Fruit fly (Drosophila melanogaster) whole organism, prepupa: Measurements from ENCODE around the gene mTTF.
A peak's percentile ranks its signal among the peaks of the same experiment; 100 is the strongest.

Experiments
- Blimp-1 ChIP-seq: fragments of 200-800 bp; sonication (Bioruptor generic); optimal IDR thresholded peaks from 3 replicates; lab custom pipeline; 2017; ENCODE audit warnings: missing biosample characterization, missing genetic modification characterization, mild to moderate bottlenecking, moderate library complexity, missing genetic modification reagents
- CG10631 ChIP-seq: fragments of 200-800 bp; sonication (Bioruptor generic); optimal IDR thresholded peaks from 2 replicates; lab custom pipeline; 2016; ENCODE audit warnings: missing biosample characterization, missing genetic modification characterization
- CG11294 ChIP-seq: fragments of 200-800 bp; sonication (Bioruptor generic); IDR thresholded peaks from 2 replicates; pipeline ENCODE4 v1.3.6; 2022; ENCODE audit warnings: missing biosample characterization, missing genetic modification characterization
- CG11762 ChIP-seq: fragments of 200-800 bp; sonication (Bioruptor generic); optimal IDR thresholded peaks from 3 replicates; lab custom pipeline; 2016; ENCODE audit warnings: missing biosample characterization, missing genetic modification characterization; ENCODE audit not compliant: insufficient read depth
- CG11902 ChIP-seq: fragments of 200-800 bp; sonication (Bioruptor generic); optimal IDR thresholded peaks from 3 replicates; lab custom pipeline; 2016; ENCODE audit warnings: missing biosample characterization, missing genetic modification characterization
- CG31627 ChIP-seq: fragments of 200-800 bp; sonication (Bioruptor generic); optimal IDR thresholded peaks from 3 replicates; lab custom pipeline; 2016; ENCODE audit warnings: missing biosample characterization, missing genetic modification characterization
- CG34406 ChIP-seq: fragments of 200-800 bp; sonication (Bioruptor generic); optimal IDR thresholded peaks from 3 replicates; lab custom pipeline; 2016; ENCODE audit warnings: missing biosample characterization, missing genetic modification characterization
- CG3919 ChIP-seq: fragments of 200-800 bp; sonication (Bioruptor generic); optimal IDR thresholded peaks from 3 replicates; lab custom pipeline; 2016; ENCODE audit warnings: missing biosample characterization, missing genetic modification characterization
- CG4318 ChIP-seq: fragments of 200-800 bp; sonication (Bioruptor generic); optimal IDR thresholded peaks from 3 replicates; lab custom pipeline; 2017; ENCODE audit warnings: missing biosample characterization, mild to moderate bottlenecking, missing genetic modification characterization
- CG6163 ChIP-seq: fragments of 200-800 bp; sonication (Bioruptor generic); IDR thresholded peaks from 3 replicates; pipeline ENCODE4 v1.3.6; 2022; ENCODE audit warnings: missing biosample characterization, missing genetic modification characterization
- CG6276 ChIP-seq: fragments of 200-800 bp; sonication (Bioruptor generic); optimal IDR thresholded peaks from 2 replicates; lab custom pipeline; 2017; ENCODE audit warnings: missing biosample characterization, mild to moderate bottlenecking, missing genetic modification characterization
- CG6808 ChIP-seq: fragments of 200-800 bp; sonication (Bioruptor generic); optimal IDR thresholded peaks from 3 replicates; lab custom pipeline; 2017; ENCODE audit warnings: missing biosample characterization, missing genetic modification characterization, mild to moderate bottlenecking, moderate library complexity, missing genetic modification reagents
- CG6854 ChIP-seq: fragments of 200-800 bp; sonication (Bioruptor generic); optimal IDR thresholded peaks from 2 replicates; lab custom pipeline; 2017; ENCODE audit warnings: missing biosample characterization, mild to moderate bottlenecking, missing genetic modification characterization
- CG8119 ChIP-seq: fragments of 200-800 bp; sonication (Bioruptor generic); IDR thresholded peaks from 3 replicates; pipeline ENCODE4 v1.3.6; 2022; ENCODE audit warnings: missing biosample characterization, missing genetic modification characterization
- CG8632 ChIP-seq: fragments of 200-800 bp; sonication (Bioruptor generic); optimal IDR thresholded peaks from 3 replicates; lab custom pipeline; 2016; ENCODE audit warnings: missing biosample characterization, missing genetic modification characterization
- CG9139 ChIP-seq: fragments of 200-800 bp; sonication (Bioruptor generic); optimal IDR thresholded peaks from 3 replicates; lab custom pipeline; 2017; ENCODE audit warnings: missing biosample characterization, mild to moderate bottlenecking, missing genetic modification characterization
- Eip75B ChIP-seq: fragments of 200-800 bp; sonication (Bioruptor generic); optimal IDR thresholded peaks from 3 replicates; lab custom pipeline; 2016; ENCODE audit warnings: missing biosample characterization, missing genetic modification characterization
- Eip78C ChIP-seq: fragments of 200-800 bp; sonication (Bioruptor generic); peaks from one replicate; lab custom pipeline; 2016; ENCODE audit warnings: missing biosample characterization, missing genetic modification characterization
- Eip93F ChIP-seq: fragments of 200-800 bp; sonication (Bioruptor generic); optimal IDR thresholded peaks from 2 replicates; lab custom pipeline; 2016; ENCODE audit warnings: missing biosample characterization, mild to moderate bottlenecking, missing genetic modification characterization
- Ets21C ChIP-seq: fragments of 200-800 bp; sonication (Bioruptor generic); optimal IDR thresholded peaks from 3 replicates; lab custom pipeline; 2016; ENCODE audit warnings: missing biosample characterization, missing genetic modification characterization
- Hr39 ChIP-seq: fragments of 200-800 bp; sonication (Bioruptor generic); optimal IDR thresholded peaks from 2 replicates; lab custom pipeline; 2016; ENCODE audit warnings: missing biosample characterization, missing genetic modification characterization
- Hr4 ChIP-seq: fragments of 200-800 bp; sonication (Bioruptor generic); optimal IDR thresholded peaks from 3 replicates; lab custom pipeline; 2016; ENCODE audit warnings: missing biosample characterization, missing genetic modification characterization
- Lpt ChIP-seq: fragments of 200-800 bp; sonication (Bioruptor generic); optimal IDR thresholded peaks from 3 replicates; lab custom pipeline; 2016; ENCODE audit warnings: missing biosample characterization, missing genetic modification characterization
- OdsH ChIP-seq: fragments of 200-800 bp; sonication (Bioruptor generic); optimal IDR thresholded peaks from 3 replicates; lab custom pipeline; 2016; ENCODE audit warnings: missing biosample characterization, missing genetic modification characterization
- Smox ChIP-seq: fragments of 200-800 bp; sonication (Bioruptor generic); optimal IDR thresholded peaks from 3 replicates; lab custom pipeline; 2016; ENCODE audit warnings: missing biosample characterization, missing genetic modification characterization
- acj6 ChIP-seq: fragments of 200-800 bp; sonication (Bioruptor generic); optimal IDR thresholded peaks from 3 replicates; lab custom pipeline; 2016; ENCODE audit warnings: missing biosample characterization, missing genetic modification characterization
- dac ChIP-seq: fragments of 200-800 bp; sonication (Bioruptor generic); optimal IDR thresholded peaks from 2 replicates; lab custom pipeline; 2017; ENCODE audit warnings: missing biosample characterization, mild to moderate bottlenecking, missing genetic modification characterization
- dsx ChIP-seq: fragments of 200-800 bp; optimal IDR thresholded peaks from 3 replicates; lab custom pipeline; 2019; ENCODE audit warnings: missing biosample characterization, mild to moderate bottlenecking, missing genetic modification characterization, moderate library complexity; ENCODE audit not compliant: poor library complexity, severe bottlenecking
- eg ChIP-seq: fragments of 200-800 bp; sonication (Bioruptor generic); IDR thresholded peaks from 3 replicates; pipeline ENCODE4 v1.3.6; 2022; ENCODE audit warnings: missing biosample characterization, missing genetic modification characterization
- esn ChIP-seq: fragments of 200-800 bp; sonication (Bioruptor generic); optimal IDR thresholded peaks from 2 replicates; lab custom pipeline; 2016; ENCODE audit warnings: missing biosample characterization, mild to moderate bottlenecking, missing genetic modification characterization, moderate library complexity
- net ChIP-seq: fragments of 200-800 bp; sonication (Bioruptor generic); optimal IDR thresholded peaks from 3 replicates; lab custom pipeline; 2016; ENCODE audit warnings: missing biosample characterization, missing genetic modification characterization
- pdm3 ChIP-seq: fragments of 200-800 bp; sonication (Bioruptor generic); optimal IDR thresholded peaks from 3 replicates; lab custom pipeline; 2016; ENCODE audit warnings: missing biosample characterization, missing genetic modification characterization
- salr ChIP-seq, 2 experiments: fragments of 200-800 bp; sonication (Bioruptor generic); optimal IDR thresholded peaks; 3 replicates each; lab custom pipeline; 2016 to 2018; ENCODE audit warnings: missing biosample characterization in 2 of 2, missing genetic modification characterization in 2 of 2, mild to moderate bottlenecking in 1 of 2
- spab ChIP-seq: fragments of 200-800 bp; sonication (Bioruptor generic); optimal IDR thresholded peaks from 2 replicates; lab custom pipeline; 2017; ENCODE audit warnings: missing biosample characterization, mild to moderate bottlenecking, missing genetic modification characterization, missing genetic modification reagents
- ss ChIP-seq, 2 experiments: fragments of 200-800 bp; sonication (Bioruptor generic); optimal IDR thresholded peaks; 2 replicates in 1 of 2; 3 replicates in 1 of 2; lab custom pipeline; 2017 to 2018; ENCODE audit warnings: mild to moderate bottlenecking in 2 of 2, missing biosample characterization in 2 of 2, missing genetic modification characterization in 2 of 2, moderate library complexity in 1 of 2
- svp ChIP-seq: fragments of 200-800 bp; sonication (Bioruptor generic); peaks from one replicate; lab custom pipeline; 2016; ENCODE audit warnings: missing biosample characterization, missing genetic modification characterization
- vri ChIP-seq: fragments of 200-800 bp; sonication (Bioruptor generic); optimal IDR thresholded peaks from 3 replicates; lab custom pipeline; 2016; ENCODE audit warnings: missing biosample characterization, mild to moderate bottlenecking, missing genetic modification characterization

Gene mTTF

dm6 chr2L:14348602-14349001 lies at the start of gene mTTF:
Gene mTTF, minus strand, starts transcription at chr2L:14348790.
- TF ChIP-seq CG31627 (GFP tag; lab: Kevin White, UChicago) (no peak), eg (GFP tag; lab: Robert Waterston, UW) (no peak), dac (no peak), CG9139 (GFP tag; lab: Kevin White, UChicago) (no peak), CG8119 (no peak), Hr4 (GFP tag; lab: Kevin White, UChicago) (no peak), CG8632 (GFP tag; lab: Kevin White, UChicago) (no peak), Hr39 (GFP tag; lab: Kevin White, UChicago) (no peak), Eip75B (no peak), spab (GFP tag; lab: Kevin White, UChicago) (no peak), esn (GFP tag; lab: Kevin White, UChicago) (no peak)

DNA sequence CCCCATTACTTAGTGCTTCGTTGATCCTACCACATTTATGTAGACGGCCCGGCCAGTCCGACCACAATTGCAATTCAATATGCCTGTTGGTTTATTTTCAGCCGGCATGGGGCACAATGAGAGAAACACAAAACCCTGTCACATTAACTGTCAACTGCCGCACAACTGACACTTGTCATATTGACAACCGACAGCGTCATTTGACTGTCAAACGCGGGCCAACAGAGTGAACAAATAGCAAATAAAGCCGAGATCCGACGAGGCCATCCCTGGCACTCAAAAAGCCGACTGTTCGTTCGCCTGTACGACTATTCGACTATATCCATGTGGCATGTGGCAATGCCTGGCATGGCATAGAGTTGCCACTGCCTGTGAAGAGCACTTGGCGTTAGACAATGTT lies 49.4 kb upstream of the mTTF start:
- TF ChIP-seq acj6 (GFP tag; lab: Kevin White, UChicago) (no peak), Eip93F (GFP tag; lab: Kevin White, UChicago) (no peak), Blimp-1 (GFP tag; lab: Kevin White, UChicago) (no peak), salr (GFP tag; optimal IDR thresholded peaks at IDR 0.05; lab: Kevin White, UChicago) (no peak), ss (GFP tag; optimal IDR thresholded peaks at IDR 0.05; lab: Kevin White, UChicago) (no peak), eg (GFP tag; lab: Robert Waterston, UW) (peak; percentile 32; the same call in 1 of the 3 replicates), CG10631 (no peak), Eip78C (no peak), CG34406 (GFP tag; lab: Kevin White, UChicago) (no peak), CG3919 (GFP tag; lab: Kevin White, UChicago) (no peak), CG11762 (no peak), CG11294 (GFP tag; lab: Robert Waterston, UW) (no peak), Smox (GFP tag; lab: Kevin White, UChicago) (no peak), CG8119 (no peak), CG6276 (no peak), dsx (GFP tag; lab: Kevin White, UChicago) (peak; percentile 37)

DNA sequence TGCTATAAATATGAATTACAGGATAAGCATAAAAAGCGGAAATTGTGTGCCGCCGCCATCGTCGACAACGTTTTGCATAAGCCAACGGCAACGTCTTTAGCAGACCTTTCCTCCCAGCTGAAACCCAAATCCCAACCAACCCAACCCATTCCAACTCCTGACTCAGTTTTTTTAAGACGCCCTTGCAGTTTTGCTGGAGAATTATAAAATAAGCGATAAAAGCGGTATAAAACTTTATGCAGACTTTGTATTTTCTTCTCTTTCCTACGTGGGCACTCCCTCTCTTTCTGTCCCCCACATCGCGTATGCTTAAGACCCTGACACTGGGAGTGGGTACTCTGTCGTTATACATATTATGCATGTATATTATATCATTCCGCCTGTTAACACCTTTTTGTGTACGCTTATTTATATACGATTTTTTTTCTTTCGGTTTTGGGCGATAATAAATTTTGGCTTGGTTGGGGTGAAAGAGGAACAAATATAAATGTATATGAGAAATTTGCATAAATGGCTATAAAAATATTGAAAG lies 48.5 kb upstream of the mTTF start:
- TF ChIP-seq svp (peak; percentile 26), OdsH (GFP tag; lab: Kevin White, UChicago) (no peak), CG6163 (no peak), CG8632 (GFP tag; lab: Kevin White, UChicago) (no peak), CG11902 (GFP tag; lab: Kevin White, UChicago) (no peak), Eip78C (peak; percentile 52), ss (GFP tag; optimal IDR thresholded peaks at IDR 0.05; lab: Kevin White, UChicago) (no peak), CG11762 (no peak), CG6854 (GFP tag; lab: Kevin White, UChicago) (no peak), CG6808 (GFP tag; lab: Kevin White, UChicago) (no peak), dsx (GFP tag; lab: Kevin White, UChicago) (peak; percentile 13), pdm3 (GFP tag; lab: Kevin White, UChicago) (no peak), Ets21C (GFP tag; lab: Kevin White, UChicago) (no peak), CG4318 (GFP tag; lab: Kevin White, UChicago) (no peak), eg (GFP tag; lab: Robert Waterston, UW) (no peak), Lpt (GFP tag; lab: Kevin White, UChicago) (no peak), vri (GFP tag; lab: Kevin White, UChicago) (peak; percentile 70), esn (GFP tag; lab: Kevin White, UChicago) (no peak), net (GFP tag; lab: Kevin White, UChicago) (no peak)
